Fruit fly (Drosophila melanogaster): Measurements from ENCODE around the gene Efr.

The Efr gene

DNA sequence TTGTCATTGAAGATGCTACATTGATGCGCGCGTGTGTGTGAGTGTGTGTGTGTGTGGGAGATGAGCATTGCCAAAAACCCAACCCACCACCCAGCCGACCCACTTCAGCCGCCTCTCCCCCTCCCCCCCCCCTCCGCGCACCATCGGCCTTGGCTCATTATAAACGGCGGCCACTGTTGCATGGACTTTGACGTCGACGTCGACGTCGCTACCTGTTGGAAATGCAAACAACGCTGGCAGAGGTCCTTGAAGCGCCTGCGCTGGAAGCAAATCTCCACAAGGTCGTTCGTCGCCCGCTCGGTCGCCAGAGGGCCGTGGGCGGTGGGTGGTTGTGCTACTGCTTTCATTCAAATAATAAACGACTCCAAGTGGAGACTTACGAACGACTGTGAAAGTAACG, 3.1 kb upstream of the Efr start:
- no peak for TF ChIP-seq Hr83 (GFP tag; optimal IDR thresholded peaks at IDR 0.05; ENCODE audit: poor library complexity, severe bottlenecking)
- TF ChIP-seq Dfd (GFP tag; optimal IDR thresholded peaks at IDR 0.05): peak; percentile 90
- no peak for TF ChIP-seq Hnf4 (GFP tag; optimal IDR thresholded peaks at IDR 0.05)

dm6 chrX:6219227-6219626, 530 bp upstream of the Efr start, which contains the start of gene Btnd:
Btnd (minus strand) TSS chrX:6219327.
- TF ChIP-seq Vsx2 (GFP tag; optimal IDR thresholded peaks at IDR 0.05; ENCODE audit: partially characterized antibody) (no peak), psq (GFP tag; optimal IDR thresholded peaks at IDR 0.05) (no peak), h (GFP tag; optimal IDR thresholded peaks at IDR 0.05) (no peak), usp (GFP tag; optimal IDR thresholded peaks at IDR 0.05) (no peak), CG9705 (GFP tag; optimal IDR thresholded peaks at IDR 0.05) (no peak), HLH106 (tag; optimal IDR thresholded peaks at IDR 0.05) (no peak), CG32264 (GFP tag; optimal IDR thresholded peaks at IDR 0.05) (no peak), Mio (GFP tag; optimal IDR thresholded peaks at IDR 0.05) (no peak), jim (GFP tag; optimal IDR thresholded peaks at IDR 0.05) (no peak), br (GFP tag; optimal IDR thresholded peaks at IDR 0.05) (no peak), sv (GFP tag; optimal IDR thresholded peaks at IDR 0.05) (no peak), Hnf4 (GFP tag; optimal IDR thresholded peaks at IDR 0.05) (no peak), pan (optimal IDR thresholded peaks at IDR 0.05) (no peak), Abd-B (GFP tag; optimal IDR thresholded peaks at IDR 0.05) (no peak), fru (GFP tag; optimal IDR thresholded peaks at IDR 0.05) (no peak), woc (GFP tag; optimal IDR thresholded peaks at IDR 0.05) (no peak), brk (GFP tag; optimal IDR thresholded peaks at IDR 0.05) (no peak), sage (GFP tag; optimal IDR thresholded peaks at IDR 0.05) (no peak)

DNA sequence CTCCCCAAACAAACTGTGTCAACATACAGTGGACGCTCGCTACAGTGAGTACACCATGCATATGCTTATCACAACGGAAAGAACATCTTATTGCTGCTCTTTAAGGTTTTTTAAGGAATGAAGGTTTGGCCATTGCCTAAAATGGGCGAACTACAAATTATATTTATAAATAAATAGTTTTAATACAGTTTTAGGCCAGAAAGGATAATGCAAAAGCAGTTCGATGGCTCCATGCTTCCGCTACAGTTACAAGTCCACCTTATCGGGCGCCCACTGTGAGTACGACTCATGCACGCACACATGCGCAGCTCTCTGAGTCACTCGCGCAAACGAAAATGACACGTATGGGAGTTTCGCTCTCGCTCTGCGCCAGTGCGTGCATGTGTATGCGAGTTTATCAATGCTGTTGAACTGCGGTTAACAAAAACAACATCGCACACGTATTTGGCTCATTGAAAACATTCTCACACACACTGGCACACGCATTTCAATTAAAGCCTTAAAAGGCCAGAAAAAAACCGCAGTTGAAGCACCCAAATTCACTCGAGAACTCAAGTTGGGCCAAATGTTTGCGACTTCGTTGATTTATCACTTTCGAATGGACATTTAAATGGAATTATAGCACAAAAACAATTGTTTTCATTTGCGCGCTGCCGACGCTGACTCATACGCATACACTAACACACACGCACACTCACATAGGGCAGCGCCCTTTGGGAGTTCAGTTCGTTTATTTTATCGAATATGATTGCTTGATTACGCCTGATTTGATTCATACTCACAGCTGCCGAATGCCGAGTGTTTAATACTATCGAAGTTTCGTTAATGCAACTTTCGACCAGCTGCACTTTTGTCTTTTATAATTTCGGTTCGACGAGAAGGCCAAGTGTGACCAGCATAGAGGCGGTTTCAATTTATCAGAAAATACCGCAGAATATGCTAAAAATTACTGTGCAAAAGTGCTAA, 4.8 kb downstream of the Efr start, which contains the start of gene sqh:
TSS of gene sqh (minus strand) at position 916 of the 966 bp plus-strand sequence.
- peak; percentile 85 for TF ChIP-seq psq (GFP tag; optimal IDR thresholded peaks at IDR 0.05)
- peak; percentile 27 for TF ChIP-seq jim (GFP tag; optimal IDR thresholded peaks at IDR 0.05)
- TF ChIP-seq Dif (GFP tag; optimal IDR thresholded peaks at IDR 0.05; ENCODE audit: partially characterized antibody): peak; percentile 24
- peak; percentile 81 for TF ChIP-seq sv (GFP tag; optimal IDR thresholded peaks at IDR 0.05)
- peak; percentile 85 for TF ChIP-seq CG9705 (GFP tag; optimal IDR thresholded peaks at IDR 0.05)
- peak; percentile 82 for TF ChIP-seq fru (GFP tag; optimal IDR thresholded peaks at IDR 0.05)
- TF ChIP-seq N (GFP tag; optimal IDR thresholded peaks at IDR 0.05): peak; percentile 26
- TF ChIP-seq woc (GFP tag; optimal IDR thresholded peaks at IDR 0.05): peak; percentile 90
- no peak for TF ChIP-seq pan (optimal IDR thresholded peaks at IDR 0.05)
- TF ChIP-seq foxo (GFP tag; optimal IDR thresholded peaks at IDR 0.05): peak in 1 of 2 experiments; percentile 91
- TF ChIP-seq Hnf4 (GFP tag; optimal IDR thresholded peaks at IDR 0.05): peak; percentile 82
- TF ChIP-seq Myc (optimal IDR thresholded peaks at IDR 0.05): no peak
- peak; percentile 90 for TF ChIP-seq OdsH (GFP tag; optimal IDR thresholded peaks at IDR 0.05)
- peak; percentile 66 for TF ChIP-seq Hr83 (GFP tag; optimal IDR thresholded peaks at IDR 0.05; ENCODE audit: poor library complexity, severe bottlenecking)
- peak; percentile 83 for TF ChIP-seq dmrt93B (GFP tag; optimal IDR thresholded peaks at IDR 0.05)
- peak; percentile 45 for TF ChIP-seq CG32264 (GFP tag; optimal IDR thresholded peaks at IDR 0.05)
- peak; percentile 84 for TF ChIP-seq br (GFP tag; optimal IDR thresholded peaks at IDR 0.05)
- peak; percentile 82 for TF ChIP-seq ey (GFP tag; optimal IDR thresholded peaks at IDR 0.05)
- no peak for TF ChIP-seq dsf (GFP tag; optimal IDR thresholded peaks at IDR 0.05; ENCODE audit: borderline replicate concordance)
- no peak for TF ChIP-seq Abd-B (GFP tag; optimal IDR thresholded peaks at IDR 0.05)
- TF ChIP-seq Sp1 (GFP tag; optimal IDR thresholded peaks at IDR 0.05): peak; percentile 91
- TF ChIP-seq HLH106 (tag; optimal IDR thresholded peaks at IDR 0.05): peak; percentile 90
- TF ChIP-seq sage (GFP tag; optimal IDR thresholded peaks at IDR 0.05): peak; percentile 83
- TF ChIP-seq Mio (GFP tag; optimal IDR thresholded peaks at IDR 0.05): peak; percentile 33
- peak; percentile 84 for TF ChIP-seq brk (GFP tag; optimal IDR thresholded peaks at IDR 0.05)
- TF ChIP-seq rgr (GFP tag; optimal IDR thresholded peaks at IDR 0.05): peak; percentile 89
- TF ChIP-seq CrebA (GFP tag; optimal IDR thresholded peaks at IDR 0.05; ENCODE audit: borderline replicate concordance): no peak
- TF ChIP-seq Hr78 (GFP tag; optimal IDR thresholded peaks at IDR 0.05): no peak
- TF ChIP-seq GATAd (GFP tag; optimal IDR thresholded peaks at IDR 0.05): no peak
- no peak for TF ChIP-seq lola (GFP tag; optimal IDR thresholded peaks at IDR 0.05)
- peak; percentile 97 for TF ChIP-seq Jra (GFP tag; optimal IDR thresholded peaks at IDR 0.05)
- peak; percentile 88 for TF ChIP-seq h (GFP tag; optimal IDR thresholded peaks at IDR 0.05)
- no peak for TF ChIP-seq Dfd (GFP tag; optimal IDR thresholded peaks at IDR 0.05)
- peak; percentile 79 for TF ChIP-seq Rel (GFP tag; optimal IDR thresholded peaks at IDR 0.05)
- TF ChIP-seq Rel (tag; optimal IDR thresholded peaks at IDR 0.05): peak; percentile 70
